Fruit fly (Drosophila melanogaster): ENCODE data around the gene Cpr65Ax2.

Cpr65Ax2 gene

dm6 chr3L:6159863-6160262, 9.2 kb upstream of the Cpr65Ax2 start:
- TF ChIP-seq CG13424 (tag; optimal IDR thresholded peaks at IDR 0.05) (peak; percentile 12), pb (GFP tag; optimal IDR thresholded peaks at IDR 0.05) (no peak), grau (tag; optimal IDR thresholded peaks at IDR 0.05) (peak; percentile 23), CG13894 (tag; optimal IDR thresholded peaks at IDR 0.05) (no peak), CG7372 (GFP tag; IDR thresholded peaks at IDR 0.05) (no peak), CG15696 (tag; optimal IDR thresholded peaks at IDR 0.05) (peak; percentile 16), sens (GFP tag) (peak; percentile 55), CG8924 (tag; optimal IDR thresholded peaks at IDR 0.05) (peak; percentile 35), Ada2b (GFP tag; IDR thresholded peaks at IDR 0.05) (no peak), gem (tag; optimal IDR thresholded peaks at IDR 0.05) (peak; percentile 60), CG30403 (GFP tag; optimal IDR thresholded peaks at IDR 0.05) (peak; percentile 1), bbx (GFP tag; IDR thresholded peaks at IDR 0.05; ENCODE audit: partially characterized antibody) (no peak), CG18262 (tag; optimal IDR thresholded peaks at IDR 0.05) (peak; percentile 71), so (GFP tag; IDR thresholded peaks at IDR 0.05) (no peak), Dip3 (GFP tag; optimal IDR thresholded peaks at IDR 0.05) (no peak), tin (GFP tag; optimal IDR thresholded peaks at IDR 0.05) (no peak), D19A (tag; optimal IDR thresholded peaks at IDR 0.05) (peak; percentile 35), D (optimal IDR thresholded peaks at IDR 0.05) (no peak), D (GFP tag; optimal IDR thresholded peaks at IDR 0.05) (peak; percentile 0), CG10979 (tag; optimal IDR thresholded peaks at IDR 0.05) (peak; percentile 68), CG13775 (GFP tag; optimal IDR thresholded peaks at IDR 0.05) (no peak), ro (GFP tag; IDR thresholded peaks at IDR 0.05) (no peak), CG4424 (GFP tag; optimal IDR thresholded peaks at IDR 0.05) (peak; percentile 7), Mrtf (GFP tag; IDR thresholded peaks at IDR 0.05) (no peak), CG15601 (tag; optimal IDR thresholded peaks at IDR 0.05) (no peak), Max (GFP tag; optimal IDR thresholded peaks at IDR 0.05) (no peak), CG9727 (GFP tag; optimal IDR thresholded peaks at IDR 0.05) (peak; percentile 23), NFAT (GFP tag; IDR thresholded peaks at IDR 0.05) (no peak), Hey (tag; optimal IDR thresholded peaks at IDR 0.05) (no peak), CG6689 (GFP tag; IDR thresholded peaks at IDR 0.05) (0 out of 2 replicates have a peak, but pooled peaks have one; percentile 5), CG2129 (GFP tag; IDR thresholded peaks at IDR 0.05; ENCODE audit: partially characterized antibody) (no peak), Doc2 (GFP tag; IDR thresholded peaks at IDR 0.05) (no peak), sob (GFP tag; IDR thresholded peaks at IDR 0.05) (no peak), dmrt99B (tag; optimal IDR thresholded peaks at IDR 0.05) (peak; percentile 36), CG7556 (GFP tag; optimal IDR thresholded peaks at IDR 0.05) (peak; percentile 43), bsh (GFP tag; optimal IDR thresholded peaks at IDR 0.05) (peak in 1 of 2 experiments; percentile 17), CG7357 (GFP tag; IDR thresholded peaks at IDR 0.05) (no peak), CG31441 (GFP tag; IDR thresholded peaks at IDR 0.05) (peak; percentile 59), nmo (GFP tag; optimal IDR thresholded peaks at IDR 0.05) (peak; percentile 31), B-H1 (GFP tag; IDR thresholded peaks at IDR 0.05) (no peak), CG10147 (GFP tag; optimal IDR thresholded peaks at IDR 0.05) (no peak), CG11093 (GFP tag; IDR thresholded peaks at IDR 0.05) (no peak), CG12391 (tag; optimal IDR thresholded peaks at IDR 0.05) (peak; percentile 47), row (GFP tag; IDR thresholded peaks at IDR 0.05) (0 out of 3 replicates have a peak, but pooled peaks have one; percentile 20), CG17359 (tag; optimal IDR thresholded peaks at IDR 0.05) (peak; percentile 2), CG16863 (GFP tag; optimal IDR thresholded peaks at IDR 0.05) (no peak), Ssrp (tag; optimal IDR thresholded peaks at IDR 0.05) (peak; percentile 33), yki (optimal IDR thresholded peaks at IDR 0.05) (no peak), CG17361 (GFP tag; IDR thresholded peaks at IDR 0.05) (peak; percentile 72; the same call in 2 of the 3 replicates), CG14667 (GFP tag; IDR thresholded peaks at IDR 0.05) (no peak), CG10267 (tag; optimal IDR thresholded peaks at IDR 0.05) (peak; percentile 43), pnt (GFP tag; optimal IDR thresholded peaks at IDR 0.05) (no peak)
